Worm (Caenorhabditis elegans) whole organism, L1 larva: ENCODE results near the gene Y102A5C.2.
"Not testable (repeated sequence)": the region's sequence is repeated elsewhere in the genome, so short reads cannot be mapped to it uniquely, and the experiment has no call there.

Experiments used
- C04F5.9 ChIP-seq: sonication (generic microtip); optimal IDR thresholded peaks from 2 replicates; lab custom pipeline; 2016; ENCODE audit warnings: missing genetic modification characterization, missing compliant biosample characterization
- F16B12.6 ChIP-seq: fragments of 150-350 bp; optimal IDR thresholded peaks from 2 replicates; lab custom pipeline; 2014; ENCODE audit warnings: missing biosample characterization, missing genetic modification characterization
- Y116A8C.19 ChIP-seq: sonication (generic microtip); optimal IDR thresholded peaks from 2 replicates; lab custom pipeline; 2016; ENCODE audit warnings: missing compliant biosample characterization, missing genetic modification characterization, borderline replicate concordance
- aly-2 ChIP-seq: fragments of 150-350 bp; optimal IDR thresholded peaks from 2 replicates; lab custom pipeline; 2014; ENCODE audit warnings: missing biosample characterization, missing genetic modification characterization
- blmp-1 ChIP-seq: fragments of 150-350 bp; optimal IDR thresholded peaks from 2 replicates; lab custom pipeline; 2014; ENCODE audit warnings: missing biosample characterization, missing genetic modification characterization
- ceh-63 ChIP-seq: fragments of 200-800 bp; sonication (Bioruptor generic); optimal IDR thresholded peaks from 2 replicates; lab custom pipeline; 2018; ENCODE audit warnings: mild to moderate bottlenecking, missing genetic modification characterization, missing compliant biosample characterization
- ceh-82 ChIP-seq, 3 experiments: fragments of 150-350 bp in 1 of 3; sonication (generic microtip) in 2 of 3; optimal IDR thresholded peaks; 2 replicates each; lab custom pipeline; 2014 to 2017; ENCODE audit warnings: missing biosample characterization in 3 of 3, missing genetic modification characterization in 3 of 3
- dsc-1 ChIP-seq: sonication (generic microtip); optimal IDR thresholded peaks from 2 replicates; lab custom pipeline; 2016; ENCODE audit warnings: mild to moderate bottlenecking, missing genetic modification characterization, missing compliant biosample characterization
- egl-13 ChIP-seq: sonication (generic microtip); optimal IDR thresholded peaks from 2 replicates; lab custom pipeline; 2016; ENCODE audit warnings: missing genotype, missing genetic modification reagents, missing genetic modification characterization, missing compliant biosample characterization
- egl-27 ChIP-seq, 2 experiments: fragments of 150-350 bp in 1 of 2; sonication (generic microtip); optimal IDR thresholded peaks; 3 replicates each; lab custom pipeline; 2017 to 2018; ENCODE audit warnings: missing biosample characterization in 2 of 2, missing genetic modification characterization in 2 of 2, missing genetic modification reagents in 2 of 2
- elt-2 ChIP-seq: sonication (generic microtip); optimal IDR thresholded peaks from 2 replicates; lab custom pipeline; 2016; ENCODE audit warnings: missing genetic modification characterization, mild to moderate bottlenecking, inconsistent platforms, missing compliant biosample characterization, missing genetic modification reagents
- fkh-10 ChIP-seq: sonication (generic microtip); optimal IDR thresholded peaks from 2 replicates; lab custom pipeline; 2017; ENCODE audit warnings: missing biosample characterization, missing genetic modification reagents, missing genetic modification characterization
- fkh-8 ChIP-seq: sonication (generic microtip); optimal IDR thresholded peaks from 2 replicates; lab custom pipeline; 2016; ENCODE audit warnings: mild to moderate bottlenecking, missing genetic modification characterization, missing compliant biosample characterization
- irx-1 ChIP-seq: sonication (generic microtip); optimal IDR thresholded peaks from 2 replicates; lab custom pipeline; 2016; ENCODE audit warnings: missing genetic modification characterization, missing compliant biosample characterization
- lin-39 ChIP-seq: fragments of 150-350 bp; optimal IDR thresholded peaks from 2 replicates; lab custom pipeline; 2014; ENCODE audit warnings: missing biosample characterization, missing genetic modification reagents, missing genetic modification characterization
- mab-9 ChIP-seq: fragments of 200-800 bp; sonication (Bioruptor generic); IDR thresholded peaks from 2 replicates; pipeline ENCODE4 v1.3.6; 2022; ENCODE audit warnings: missing genetic modification reagents, missing genetic modification characterization, missing compliant biosample characterization
- mef-2 ChIP-seq: fragments of 150-350 bp; optimal IDR thresholded peaks from 2 replicates; lab custom pipeline; 2014; ENCODE audit warnings: missing biosample characterization, missing genetic modification characterization
- mep-1 ChIP-seq: fragments of 150-350 bp; optimal IDR thresholded peaks from 2 replicates; lab custom pipeline; 2014; ENCODE audit warnings: missing biosample characterization, missing genetic modification characterization
- nhr-12 ChIP-seq: sonication (generic microtip); optimal IDR thresholded peaks from 2 replicates; lab custom pipeline; 2017; ENCODE audit warnings: missing biosample characterization, missing genetic modification characterization
- nhr-20 ChIP-seq: sonication (generic microtip); optimal IDR thresholded peaks from 2 replicates; lab custom pipeline; 2016; ENCODE audit warnings: mild to moderate bottlenecking, missing genetic modification characterization, missing compliant biosample characterization
- pax-3 ChIP-seq: fragments of 200-800 bp; sonication (Bioruptor generic); optimal IDR thresholded peaks from 2 replicates; lab custom pipeline; 2018; ENCODE audit warnings: mild to moderate bottlenecking, missing genetic modification characterization, moderate library complexity, missing compliant biosample characterization
- pqm-1 ChIP-seq: sonication (generic microtip); optimal IDR thresholded peaks from 3 replicates; lab custom pipeline; 2017; ENCODE audit warnings: missing biosample characterization, missing genetic modification characterization
- snpc-4 ChIP-seq: fragments of 150-350 bp; optimal IDR thresholded peaks from 2 replicates; lab custom pipeline; 2014; ENCODE audit warnings: missing biosample characterization, missing genetic modification characterization
- sox-4 ChIP-seq: sonication (generic microtip); optimal IDR thresholded peaks from 2 replicates; lab custom pipeline; 2016; ENCODE audit warnings: missing genetic modification characterization, missing compliant biosample characterization
- sptf-1 ChIP-seq: fragments of 150-350 bp; optimal IDR thresholded peaks from 2 replicates; lab custom pipeline; 2014; ENCODE audit warnings: missing biosample characterization, missing genetic modification characterization
- swsn-7 ChIP-seq: sonication (generic microtip); optimal IDR thresholded peaks from 2 replicates; lab custom pipeline; 2016; ENCODE audit warnings: missing genetic modification characterization, missing compliant biosample characterization
- unc-130 ChIP-seq: fragments of 150-350 bp; optimal IDR thresholded peaks from 2 replicates; lab custom pipeline; 2017; ENCODE audit warnings: missing biosample characterization, missing genetic modification characterization, inconsistent platforms
- unc-62 ChIP-seq: fragments of 150-350 bp; optimal IDR thresholded peaks from 2 replicates; lab custom pipeline; 2014; ENCODE audit warnings: missing biosample characterization, missing genetic modification reagents, missing genetic modification characterization
- unc-86 ChIP-seq: sonication (generic microtip); optimal IDR thresholded peaks from 2 replicates; lab custom pipeline; 2016; ENCODE audit warnings: missing genetic modification characterization, missing compliant biosample characterization
- vab-15 ChIP-seq: sonication (generic microtip); optimal IDR thresholded peaks from 2 replicates; lab custom pipeline; 2017; ENCODE audit warnings: missing genotype, mild to moderate bottlenecking, missing genetic modification characterization, missing compliant biosample characterization
- zag-1 ChIP-seq: fragments of 150-350 bp; optimal IDR thresholded peaks from 2 replicates; lab custom pipeline; 2014; ENCODE audit warnings: missing biosample characterization, missing genetic modification characterization
- zip-4 ChIP-seq: fragments of 200-800 bp; sonication (Bioruptor generic); optimal IDR thresholded peaks from 2 replicates; lab custom pipeline; 2018; ENCODE audit warnings: mild to moderate bottlenecking, missing genetic modification characterization, moderate library complexity, missing compliant biosample characterization

Y102A5C.2 gene

ce11 chrV:16927345-16927744 lies 8.8 kb downstream of the Y102A5C.2 start, which contains the start of gene Y102A5C.36:
Gene Y102A5C.36 (minus strand): TSS chrV:16927445.
- TF ChIP-seq swsn-7 (tag; lab: Kevin White, UChicago) (no peak), ceh-63 (GFP tag; lab: Kevin White, UChicago) (no peak)

ce11 chrV:16938731-16939130 lies 20.2 kb downstream of the Y102A5C.2 start, which contains the start of gene fbxa-148:
Gene fbxa-148 (plus strand): TSS chrV:16939031.
- not testable (repeated sequence) for TF ChIP-seq irx-1, zag-1, nhr-12 (tag; lab: Kevin White, UChicago)
- TF ChIP-seq, all 84 proteins: peak for 0; not testable (repeated sequence) for 84

- TF ChIP-seq nhr-20, unc-130, C04F5.9 (tag; lab: Kevin White, UChicago): not testable (repeated sequence)
- TF ChIP-seq, all 84 proteins: peak for 0; not testable (repeated sequence) for 84
Observed at ce11 chrV:16948011-16948410, 29.5 kb downstream of the Y102A5C.2 start, which contains the start of gene fbxa-112. Gene fbxa-112 (minus strand): TSS chrV:16948111.

- not testable (repeated sequence) for TF ChIP-seq blmp-1; snpc-4; egl-13 (tag; lab: Kevin White, UChicago)
- TF ChIP-seq, all 84 proteins: peak for 0; not testable (repeated sequence) for 84
Observed at ce11 chrV:16949609-16950008, 31.1 kb downstream of the Y102A5C.2 start, which contains the start of gene fbxa-111. Gene fbxa-111 (minus strand): TSS chrV:16949709.

- TF ChIP-seq snpc-4: no peak
- no peak for TF ChIP-seq unc-86 (tag; lab: Kevin White, UChicago)
- TF ChIP-seq mab-9 (GFP tag; lab: Robert Waterston, UW): no peak
Observed at ce11 chrV:16950036-16950435, 31.5 kb downstream of the Y102A5C.2 start.

- TF ChIP-seq unc-86 (tag; lab: Kevin White, UChicago): no peak
- no peak for TF ChIP-seq elt-2 (tag; lab: Kevin White, UChicago)
- TF ChIP-seq dsc-1: no peak
- no peak for TF ChIP-seq sox-4 (tag; lab: Kevin White, UChicago)
- no peak for TF ChIP-seq pax-3 (tag; lab: Kevin White, UChicago)
- no peak for TF ChIP-seq Y116A8C.19
- no peak for TF ChIP-seq vab-15 (tag; lab: Kevin White, UChicago)
- no peak for TF ChIP-seq zip-4 (GFP tag; lab: Kevin White, UChicago)
- no peak for TF ChIP-seq mep-1 (tag; lab: Kevin White, UChicago)
Observed at ce11 chrV:16951504-16951903, 33.0 kb downstream of the Y102A5C.2 start, which contains the start of gene clec-238. Gene clec-238 (plus strand): TSS chrV:16951804.

ce11 chrV:16954766-16955165 lies 36.2 kb downstream of the Y102A5C.2 start, which contains the start of gene srh-206:
Gene srh-206 (minus strand): TSS chrV:16954866.
- TF ChIP-seq fkh-10 (GFP tag; lab: Kevin White, UChicago) (no peak), F16B12.6 (tag; lab: Kevin White, UChicago) (no peak), pqm-1 (no peak), unc-62 (GFP tag; lab: Kevin White, UChicago) (no peak), egl-27 (tag; optimal IDR thresholded peaks at IDR 0.05; lab: Kevin White, UChicago) (no peak), lin-39 (tag; lab: Kevin White, UChicago) (no peak), fkh-8 (no peak), aly-2 (tag; lab: Kevin White, UChicago) (no peak), sptf-1 (tag; lab: Kevin White, UChicago) (no peak), ceh-82 (tag; optimal IDR thresholded peaks at IDR 0.05; lab: Kevin White, UChicago) (no peak), mef-2 (no peak)
